Worm (Caenorhabditis elegans) whole organism, young adult: ENCODE measurements around the gene plc-2.

Experiments
- C06A6.2 ChIP-seq: fragments of 200-800 bp; sonication (Bioruptor generic); conservative IDR thresholded peaks from 2 replicates; pipeline ENCODE4 v1.3.6; 2022; ENCODE audit warnings: missing genetic modification characterization, missing compliant biosample characterization
- F10E7.11 ChIP-seq: sonication (generic microtip); optimal IDR thresholded peaks from 2 replicates; lab custom pipeline; 2017; ENCODE audit warnings: mild to moderate bottlenecking, missing genetic modification characterization, moderate library complexity, missing compliant biosample characterization
- F23B12.7 ChIP-seq: sonication (generic microtip); optimal IDR thresholded peaks from 2 replicates; lab custom pipeline; 2017; ENCODE audit warnings: missing genetic modification characterization, mild to moderate bottlenecking, missing compliant biosample characterization, antibody characterized with exemption, moderate library complexity; ENCODE audit not compliant: insufficient read depth
- F33H1.4 ChIP-seq: fragments of 200-800 bp; sonication (Bioruptor generic); IDR thresholded peaks from 2 replicates; pipeline ENCODE4 v1.3.6; 2022; ENCODE audit warnings: missing genetic modification reagents, missing genetic modification characterization, missing compliant biosample characterization
- F37B4.10 ChIP-seq: fragments of 200-800 bp; sonication (Bioruptor generic); IDR thresholded peaks from 2 replicates; pipeline ENCODE4 v1.3.6; 2022; ENCODE audit warnings: missing genetic modification characterization, missing compliant biosample characterization
- F39B2.1 ChIP-seq: fragments of 200-800 bp; sonication (Bioruptor generic); IDR thresholded peaks from 2 replicates; pipeline ENCODE4 v1.3.6; 2022; ENCODE audit warnings: missing genetic modification reagents, missing genetic modification characterization, missing compliant biosample characterization
- F52B5.7 ChIP-seq: sonication (generic microtip); optimal IDR thresholded peaks from 2 replicates; lab custom pipeline; 2016; ENCODE audit warnings: mild to moderate bottlenecking, missing genetic modification characterization, missing compliant biosample characterization
- F55B11.4 ChIP-seq: sonication (generic microtip); optimal IDR thresholded peaks from 2 replicates; lab custom pipeline; 2016; ENCODE audit warnings: missing compliant biosample characterization, missing genetic modification characterization, borderline replicate concordance; ENCODE audit not compliant: insufficient read depth
- K12H6.12 ChIP-seq: fragments of 200-800 bp; sonication (Bioruptor generic); optimal IDR thresholded peaks from 2 replicates; lab custom pipeline; 2018; ENCODE audit warnings: mild to moderate bottlenecking, missing genetic modification characterization, missing compliant biosample characterization
- Y79H2A.3 ChIP-seq: fragments of 200-800 bp; sonication (Bioruptor generic); conservative IDR thresholded peaks from 2 replicates; pipeline ENCODE4 v1.3.6; 2022; ENCODE audit warnings: missing genetic modification reagents, missing genetic modification characterization, missing compliant biosample characterization
- Y95B8A.8 ChIP-seq: fragments of 200-800 bp; sonication (Bioruptor generic); IDR thresholded peaks from 2 replicates; pipeline ENCODE4 v1.3.6; 2022; ENCODE audit warnings: missing genetic modification reagents, missing genetic modification characterization, missing compliant biosample characterization
- ama-1 ChIP-seq, 3 experiments: fragments of 150-350 bp in 1 of 3; sonication (generic microtip) in 2 of 3; optimal IDR thresholded peaks; 2 replicates each; lab custom pipeline; 2014 to 2018; ENCODE audit warnings: missing biosample characterization in 2 of 3, missing genetic modification characterization in 2 of 3, missing genetic modification reagents in 2 of 3
- aptf-3 ChIP-seq: fragments of 200-800 bp; sonication (Bioruptor generic); IDR thresholded peaks from 2 replicates; pipeline ENCODE4 v1.3.6; 2022; ENCODE audit warnings: missing genetic modification characterization, missing compliant biosample characterization
- attf-5 ChIP-seq: fragments of 200-800 bp; sonication (Bioruptor generic); optimal IDR thresholded peaks from 2 replicates; lab custom pipeline; 2018; ENCODE audit warnings: mild to moderate bottlenecking, missing genetic modification characterization, missing compliant biosample characterization
- bed-1 ChIP-seq: fragments of 200-800 bp; sonication (Bioruptor generic); IDR thresholded peaks from 2 replicates; pipeline ENCODE4 v1.3.6; 2022; ENCODE audit warnings: missing genetic modification reagents, missing genetic modification characterization, missing compliant biosample characterization
- bed-2 ChIP-seq: fragments of 200-800 bp; sonication (Bioruptor generic); IDR thresholded peaks from 2 replicates; pipeline ENCODE4 v1.3.6; 2022; ENCODE audit warnings: missing genetic modification reagents, missing genetic modification characterization, missing compliant biosample characterization
- dox-1 ChIP-seq: fragments of 200-800 bp; sonication (Bioruptor generic); IDR thresholded peaks from 2 replicates; pipeline ENCODE4 v1.3.6; 2022; ENCODE audit warnings: missing genetic modification reagents, missing genetic modification characterization, missing compliant biosample characterization
- egl-18 ChIP-seq: fragments of 200-800 bp; sonication (Bioruptor generic); IDR thresholded peaks from 2 replicates; pipeline ENCODE4 v1.3.6; 2022; ENCODE audit warnings: missing genetic modification reagents, missing genetic modification characterization, missing compliant biosample characterization
- egl-44 ChIP-seq: fragments of 200-800 bp; sonication (Bioruptor generic); IDR thresholded peaks from 2 replicates; pipeline ENCODE4 v1.3.6; 2022; ENCODE audit warnings: missing genetic modification reagents, missing genetic modification characterization, missing compliant biosample characterization
- ets-4 ChIP-seq: fragments of 200-800 bp; sonication (Bioruptor generic); optimal IDR thresholded peaks from 2 replicates; lab custom pipeline; 2018; ENCODE audit warnings: mild to moderate bottlenecking, missing genetic modification characterization, missing compliant biosample characterization
- gei-17 ChIP-seq: fragments of 200-800 bp; sonication (Bioruptor generic); optimal IDR thresholded peaks from 2 replicates; lab custom pipeline; 2018; ENCODE audit warnings: mild to moderate bottlenecking, missing genetic modification characterization, missing compliant biosample characterization
- let-526 ChIP-seq: fragments of 200-800 bp; sonication (Bioruptor generic); IDR thresholded peaks from 2 replicates; pipeline ENCODE4 v1.3.6; 2022; ENCODE audit warnings: missing genetic modification reagents, missing genetic modification characterization, missing compliant biosample characterization
- madf-8 ChIP-seq: fragments of 200-800 bp; sonication (Bioruptor generic); conservative IDR thresholded peaks from 2 replicates; pipeline ENCODE4 v1.3.6; 2022; ENCODE audit warnings: missing genetic modification reagents, missing genetic modification characterization, missing compliant biosample characterization
- nfya-1 ChIP-seq: sonication (generic microtip); optimal IDR thresholded peaks from 2 replicates; lab custom pipeline; 2017; ENCODE audit warnings: antibody characterized with exemption, missing compliant biosample characterization, missing genetic modification characterization, borderline replicate concordance; ENCODE audit not compliant: insufficient read depth
- nhr-120 ChIP-seq: fragments of 200-800 bp; sonication (Bioruptor generic); IDR thresholded peaks from 2 replicates; pipeline ENCODE4 v1.3.6; 2022; ENCODE audit warnings: missing genetic modification characterization, missing compliant biosample characterization
- nhr-179 ChIP-seq: sonication (generic microtip); optimal IDR thresholded peaks from 2 replicates; lab custom pipeline; 2016; ENCODE audit warnings: mild to moderate bottlenecking, missing genetic modification characterization, missing compliant biosample characterization
- snpc-1.1 ChIP-seq: sonication (generic microtip); optimal IDR thresholded peaks from 2 replicates; lab custom pipeline; 2017; ENCODE audit warnings: missing genetic modification characterization, mild to moderate bottlenecking, missing compliant biosample characterization, antibody characterized with exemption, moderate library complexity, missing genotype, missing genetic modification reagents; ENCODE audit not compliant: insufficient read depth
- snpc-1.3 ChIP-seq: sonication (generic microtip); optimal IDR thresholded peaks from 2 replicates; lab custom pipeline; 2017; ENCODE audit warnings: missing genetic modification characterization, mild to moderate bottlenecking, missing compliant biosample characterization, antibody characterized with exemption, moderate library complexity, missing genotype, missing genetic modification reagents; ENCODE audit not compliant: insufficient read depth
- snpc-4 ChIP-seq, 5 experiments: fragments of 150-350 bp in 1 of 5; sonication (generic microtip) in 4 of 5; optimal IDR thresholded peaks; 2 replicates each; lab custom pipeline; 2014 to 2018; ENCODE audit warnings: missing genetic modification characterization in 5 of 5, missing biosample characterization in 3 of 5, antibody characterized with exemption in 2 of 5, mild to moderate bottlenecking in 2 of 5, missing compliant biosample characterization in 2 of 5, missing genotype in 2 of 5, moderate library complexity in 2 of 5, missing genetic modification reagents in 1 of 5
- somi-1 ChIP-seq: fragments of 200-800 bp; sonication (Bioruptor generic); optimal IDR thresholded peaks from 2 replicates; lab custom pipeline; 2018; ENCODE audit warnings: mild to moderate bottlenecking, missing genetic modification characterization, missing compliant biosample characterization
- zfh-2 ChIP-seq: fragments of 200-800 bp; sonication (Bioruptor generic); conservative IDR thresholded peaks from 2 replicates; pipeline ENCODE4 v1.3.6; 2022; ENCODE audit warnings: missing genetic modification reagents, missing genetic modification characterization, missing compliant biosample characterization
- ztf-25 ChIP-seq: fragments of 200-800 bp; sonication (Bioruptor generic); IDR thresholded peaks from 2 replicates; pipeline ENCODE4 v1.3.6; 2022; ENCODE audit warnings: missing genetic modification reagents, missing genetic modification characterization, missing compliant biosample characterization
- ztf-26 ChIP-seq: sonication (generic microtip); optimal IDR thresholded peaks from 2 replicates; lab custom pipeline; 2017; ENCODE audit warnings: missing genetic modification characterization, missing compliant biosample characterization
- ztf-3 ChIP-seq: fragments of 200-800 bp; sonication (Bioruptor generic); optimal IDR thresholded peaks from 2 replicates; lab custom pipeline; 2018; ENCODE audit warnings: mild to moderate bottlenecking, missing genetic modification characterization, missing compliant biosample characterization

Gene plc-2

DNA sequence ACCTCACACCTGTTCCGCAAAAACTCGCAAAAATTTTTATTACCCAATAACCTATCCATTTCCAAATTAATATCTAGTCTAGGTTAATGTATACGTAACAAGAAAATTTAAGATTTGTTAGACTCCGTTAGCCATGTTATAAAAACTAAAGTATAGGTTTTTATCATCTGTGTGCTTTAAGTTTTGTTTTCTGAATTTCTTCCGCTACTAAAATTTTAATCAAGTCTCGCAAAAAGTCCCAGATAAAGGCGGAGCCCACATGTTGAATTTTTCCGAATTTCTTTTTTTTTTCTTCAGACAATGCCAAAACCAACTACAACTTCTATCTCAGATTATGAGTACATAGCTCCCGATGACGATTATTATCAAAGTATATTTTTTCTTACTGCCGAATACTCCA, 39.8 kb downstream of the plc-2 start, which contains the start of gene srw-13:
srw-13 (plus strand) TSS at position 301 of the 400 bp plus-strand sequence.
- TF ChIP-seq madf-8 (GFP tag; lab: Robert Waterston, UW) (no peak), nhr-179 (tag; lab: Kevin White, UChicago) (no peak), somi-1 (GFP tag; lab: Kevin White, UChicago) (no peak), ama-1 (optimal IDR thresholded peaks at IDR 0.05; lab: Kevin White, UChicago) (no peak), ama-1 (GFP tag; optimal IDR thresholded peaks at IDR 0.05; lab: Kevin White, UChicago) (no peak), F55B11.4 (no peak), egl-44 (GFP tag; lab: Robert Waterston, UW) (no peak), egl-18 (no peak), ztf-25 (no peak), ets-4 (GFP tag; lab: Kevin White, UChicago) (no peak), zfh-2 (GFP tag; lab: Robert Waterston, UW) (no peak), ztf-3 (GFP tag; lab: Kevin White, UChicago) (no peak), C06A6.2 (GFP tag; lab: Robert Waterston, UW) (no peak), Y95B8A.8 (GFP tag; lab: Robert Waterston, UW) (no peak), F37B4.10 (no peak), let-526 (GFP tag; lab: Robert Waterston, UW) (no peak)

DNA sequence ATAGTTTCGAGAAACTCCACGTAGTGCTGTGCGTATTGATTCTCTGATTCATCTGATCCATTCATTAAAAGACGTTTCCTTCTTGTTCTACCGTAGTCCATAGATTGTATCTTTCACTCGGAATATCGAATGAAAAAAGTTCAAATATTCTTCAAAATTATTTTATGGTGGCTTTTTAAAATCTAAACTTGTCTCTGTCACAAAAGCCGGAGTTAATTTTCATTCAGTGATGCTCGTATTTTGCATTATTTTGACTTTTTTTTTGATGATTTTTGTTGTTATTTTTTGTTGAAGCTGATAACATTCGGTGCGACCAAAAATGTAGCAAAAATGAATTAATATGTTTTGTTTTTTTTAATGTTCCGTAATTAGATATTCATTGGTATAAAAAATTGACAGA, 43.3 kb downstream of the plc-2 start, which contains the start of gene nhr-164:
nhr-164 (minus strand) TSS at position 101 of the 400 bp plus-strand sequence.
- TF ChIP-seq F37B4.10 (no peak), dox-1 (GFP tag; lab: Robert Waterston, UW) (no peak), nfya-1 (no peak)

DNA sequence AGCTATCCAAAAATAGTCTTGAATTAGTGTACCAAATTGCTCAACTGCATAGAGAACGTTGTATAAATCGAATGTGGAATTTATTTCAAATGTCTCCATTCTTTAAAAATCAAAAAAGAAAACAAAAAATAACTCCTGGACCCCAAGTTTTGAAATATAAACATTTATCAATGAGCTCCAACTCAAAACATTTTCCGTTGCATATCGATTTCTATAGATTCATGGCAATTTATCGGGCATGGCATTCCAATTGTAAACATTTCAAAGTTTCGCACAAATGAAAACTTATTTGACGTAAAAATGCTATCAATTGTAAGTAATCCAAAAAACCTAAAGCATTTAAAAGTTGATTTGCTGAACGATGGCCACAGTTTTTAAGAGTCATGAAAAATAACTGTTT, 46.2 kb downstream of the plc-2 start, which contains the start of gene srw-12:
srw-12 (minus strand) TSS at position 101 of the 400 bp plus-strand sequence.
- TF ChIP-seq bed-2 (no peak), snpc-1.1 (tag; lab: Kevin White, UChicago) (no peak), K12H6.12 (tag; lab: Kevin White, UChicago) (no peak), attf-5 (GFP tag; lab: Kevin White, UChicago) (no peak), snpc-4 (GFP tag; optimal IDR thresholded peaks at IDR 0.05; lab: Kevin White, UChicago) (no peak), snpc-4 (tag; optimal IDR thresholded peaks at IDR 0.05; lab: Kevin White, UChicago) (no peak), nhr-120 (GFP tag; lab: Robert Waterston, UW) (no peak), F10E7.11 (no peak), bed-1 (no peak), gei-17 (no peak), aptf-3 (GFP tag; lab: Robert Waterston, UW) (no peak), F23B12.7 (tag; lab: Kevin White, UChicago) (no peak), Y79H2A.3 (no peak), F33H1.4 (GFP tag; lab: Robert Waterston, UW) (no peak), snpc-1.3 (no peak), ztf-26 (tag; lab: Kevin White, UChicago) (no peak), nfya-1 (no peak), F52B5.7 (tag; lab: Kevin White, UChicago) (no peak)

DNA sequence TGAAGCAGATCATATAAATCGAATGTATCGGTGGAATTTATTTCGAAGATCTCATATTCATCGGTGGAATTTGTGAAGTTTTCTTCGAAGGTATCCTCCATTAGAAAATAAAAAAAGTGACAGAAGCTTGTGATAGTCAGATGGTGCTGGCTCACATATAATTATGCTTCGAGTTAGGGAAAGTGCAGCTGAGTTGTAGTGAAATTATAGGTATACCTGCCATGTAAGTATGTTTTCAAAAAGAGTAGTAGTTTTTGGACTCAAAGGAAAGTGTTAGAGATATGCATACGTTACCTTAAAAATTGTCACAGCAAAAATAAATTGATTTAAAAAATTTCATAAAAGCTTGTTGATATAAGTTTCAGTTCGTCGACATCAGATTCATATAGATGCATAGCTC, 47.8 kb downstream of the plc-2 start, which contains the start of gene srw-11:
srw-11 (minus strand) TSS at position 101 of the 400 bp plus-strand sequence.
- TF ChIP-seq F39B2.1 (GFP tag; lab: Robert Waterston, UW), result no peak
